Worm (Caenorhabditis elegans) whole organism, L1 larva: ENCODE results near the gene epic-3.

ENCODE experiments used
- C04F5.9 ChIP-seq: sonication (generic microtip); optimal IDR thresholded peaks from 2 replicates; lab custom pipeline; 2016; ENCODE audit warnings: missing genetic modification characterization, missing compliant biosample characterization
- C16A3.4 ChIP-seq: fragments of 150-350 bp; optimal IDR thresholded peaks from 2 replicates; lab custom pipeline; 2014; ENCODE audit warnings: missing biosample characterization, missing genetic modification characterization
- F16B12.6 ChIP-seq: fragments of 150-350 bp; optimal IDR thresholded peaks from 2 replicates; lab custom pipeline; 2014; ENCODE audit warnings: missing biosample characterization, missing genetic modification characterization
- aha-1 ChIP-seq: fragments of 150-350 bp; optimal IDR thresholded peaks from 2 replicates; lab custom pipeline; 2014; ENCODE audit warnings: missing biosample characterization, missing genetic modification characterization
- alr-1 ChIP-seq: fragments of 200-800 bp; sonication (Bioruptor generic); optimal IDR thresholded peaks from 2 replicates; lab custom pipeline; 2018; ENCODE audit warnings: borderline replicate concordance, mild to moderate bottlenecking, missing genetic modification characterization, missing compliant biosample characterization
- aly-2 ChIP-seq: fragments of 150-350 bp; optimal IDR thresholded peaks from 2 replicates; lab custom pipeline; 2014; ENCODE audit warnings: missing biosample characterization, missing genetic modification characterization
- ama-1 ChIP-seq: fragments of 150-350 bp; optimal IDR thresholded peaks from 2 replicates; lab custom pipeline; 2014
- blmp-1 ChIP-seq: fragments of 150-350 bp; optimal IDR thresholded peaks from 2 replicates; lab custom pipeline; 2014; ENCODE audit warnings: missing biosample characterization, missing genetic modification characterization
- ceh-8 ChIP-seq: fragments of 200-800 bp; sonication (Bioruptor generic); optimal IDR thresholded peaks from 2 replicates; lab custom pipeline; 2018; ENCODE audit warnings: mild to moderate bottlenecking, missing genetic modification characterization, moderate library complexity, missing compliant biosample characterization
- ceh-88 ChIP-seq: fragments of 200-800 bp; sonication (Bioruptor generic); IDR thresholded peaks from 2 replicates; pipeline ENCODE4 v1.3.6; 2022; ENCODE audit warnings: missing genetic modification characterization, missing compliant biosample characterization
- ceh-90 ChIP-seq: sonication (generic microtip); optimal IDR thresholded peaks from 2 replicates; lab custom pipeline; 2016; ENCODE audit warnings: missing genetic modification characterization, missing compliant biosample characterization
- dsc-1 ChIP-seq: sonication (generic microtip); optimal IDR thresholded peaks from 2 replicates; lab custom pipeline; 2016; ENCODE audit warnings: mild to moderate bottlenecking, missing genetic modification characterization, missing compliant biosample characterization
- efl-1 ChIP-seq, 4 experiments: fragments of 150-350 bp; optimal IDR thresholded peaks in 3 of 4; peaks in 1 of 4; 1 replicate in 1 of 4; 2 replicates in 3 of 4; lab custom pipeline; 2014; ENCODE audit warnings: missing biosample characterization in 2 of 4, missing genetic modification characterization in 2 of 4, missing genetic modification reagents in 2 of 4
- elt-2 ChIP-seq: sonication (generic microtip); optimal IDR thresholded peaks from 2 replicates; lab custom pipeline; 2016; ENCODE audit warnings: missing genetic modification characterization, mild to moderate bottlenecking, inconsistent platforms, missing compliant biosample characterization, missing genetic modification reagents
- fkh-10 ChIP-seq: sonication (generic microtip); optimal IDR thresholded peaks from 2 replicates; lab custom pipeline; 2017; ENCODE audit warnings: missing biosample characterization, missing genetic modification reagents, missing genetic modification characterization
- fkh-4 ChIP-seq: sonication (generic microtip); optimal IDR thresholded peaks from 2 replicates; lab custom pipeline; 2016; ENCODE audit warnings: missing compliant biosample characterization, missing genetic modification characterization, borderline replicate concordance
- fos-1 ChIP-seq: fragments of 150-350 bp; optimal IDR thresholded peaks from 2 replicates; lab custom pipeline; 2014; ENCODE audit warnings: missing biosample characterization, missing genetic modification characterization
- hlh-4 ChIP-seq: sonication (generic microtip); optimal IDR thresholded peaks from 2 replicates; lab custom pipeline; 2016; ENCODE audit warnings: mild to moderate bottlenecking, missing genetic modification characterization, missing compliant biosample characterization
- hpl-2 ChIP-seq: fragments of 150-350 bp; optimal IDR thresholded peaks from 2 replicates; lab custom pipeline; 2014; ENCODE audit warnings: missing biosample characterization, missing genetic modification reagents, missing genetic modification characterization
- irx-1 ChIP-seq: sonication (generic microtip); optimal IDR thresholded peaks from 2 replicates; lab custom pipeline; 2016; ENCODE audit warnings: missing genetic modification characterization, missing compliant biosample characterization
- isw-1 ChIP-seq: fragments of 200-800 bp; sonication (Bioruptor generic); IDR thresholded peaks from 2 replicates; pipeline ENCODE4 v1.3.6; 2022; ENCODE audit warnings: missing genetic modification characterization, missing compliant biosample characterization
- jun-1 ChIP-seq: fragments of 150-350 bp; optimal IDR thresholded peaks from 2 replicates; lab custom pipeline; 2014; ENCODE audit warnings: missing biosample characterization, missing genetic modification reagents, missing genetic modification characterization
- lin-13 ChIP-seq: fragments of 150-350 bp; optimal IDR thresholded peaks from 2 replicates; lab custom pipeline; 2014; ENCODE audit warnings: missing biosample characterization, missing genetic modification reagents, missing genetic modification characterization
- lin-15B ChIP-seq: fragments of 150-350 bp; sonication (generic microtip); optimal IDR thresholded peaks from 3 replicates; lab custom pipeline; 2014; ENCODE audit warnings: missing biosample characterization, missing genetic modification characterization
- lin-39 ChIP-seq: fragments of 150-350 bp; optimal IDR thresholded peaks from 2 replicates; lab custom pipeline; 2014; ENCODE audit warnings: missing biosample characterization, missing genetic modification reagents, missing genetic modification characterization
- lir-3 ChIP-seq: sonication (generic microtip); optimal IDR thresholded peaks from 2 replicates; lab custom pipeline; 2016; ENCODE audit warnings: mild to moderate bottlenecking, missing genetic modification characterization, moderate library complexity, missing compliant biosample characterization; ENCODE audit not compliant: poor library complexity
- lsy-2 ChIP-seq, 2 experiments: fragments of 150-350 bp; optimal IDR thresholded peaks; 2 replicates each; lab custom pipeline; 2014; ENCODE audit warnings: missing biosample characterization in 2 of 2, missing genetic modification characterization in 2 of 2
- mab-9 ChIP-seq: fragments of 200-800 bp; sonication (Bioruptor generic); IDR thresholded peaks from 2 replicates; pipeline ENCODE4 v1.3.6; 2022; ENCODE audit warnings: missing genetic modification reagents, missing genetic modification characterization, missing compliant biosample characterization
- nhr-12 ChIP-seq: sonication (generic microtip); optimal IDR thresholded peaks from 2 replicates; lab custom pipeline; 2017; ENCODE audit warnings: missing biosample characterization, missing genetic modification characterization
- nhr-28 ChIP-seq: fragments of 150-350 bp; optimal IDR thresholded peaks from 2 replicates; lab custom pipeline; 2014; ENCODE audit warnings: missing biosample characterization, missing genetic modification characterization
- nhr-47 ChIP-seq: sonication (generic microtip); optimal IDR thresholded peaks from 2 replicates; lab custom pipeline; 2016; ENCODE audit warnings: mild to moderate bottlenecking, missing genetic modification characterization, moderate library complexity, missing compliant biosample characterization
- nhr-76 ChIP-seq: sonication (generic microtip); optimal IDR thresholded peaks from 2 replicates; lab custom pipeline; 2017; ENCODE audit warnings: missing biosample characterization, missing genetic modification characterization
- nhr-77 ChIP-seq: fragments of 150-350 bp; optimal IDR thresholded peaks from 2 replicates; lab custom pipeline; 2014; ENCODE audit warnings: missing biosample characterization, missing genetic modification characterization
- nhr-84 ChIP-seq: sonication (generic microtip); optimal IDR thresholded peaks from 2 replicates; lab custom pipeline; 2017; ENCODE audit warnings: missing biosample characterization, missing genetic modification characterization
- nhr-85 ChIP-seq: sonication (generic microtip); peaks from one replicate; lab custom pipeline; 2016; ENCODE audit warnings: missing genetic modification characterization, inconsistent platforms, missing compliant biosample characterization
- nhr-90 ChIP-seq: sonication (generic microtip); optimal IDR thresholded peaks from 2 replicates; lab custom pipeline; 2016; ENCODE audit warnings: mild to moderate bottlenecking, missing genetic modification characterization, missing compliant biosample characterization; ENCODE audit not compliant: poor library complexity
- pag-3 ChIP-seq: sonication (generic microtip); optimal IDR thresholded peaks from 2 replicates; lab custom pipeline; 2017; ENCODE audit warnings: missing genetic modification characterization, mild to moderate bottlenecking, missing compliant biosample characterization, antibody characterized with exemption, borderline replicate concordance; ENCODE audit not compliant: insufficient read depth
- pax-3 ChIP-seq: fragments of 200-800 bp; sonication (Bioruptor generic); optimal IDR thresholded peaks from 2 replicates; lab custom pipeline; 2018; ENCODE audit warnings: mild to moderate bottlenecking, missing genetic modification characterization, moderate library complexity, missing compliant biosample characterization
- snpc-4 ChIP-seq: fragments of 150-350 bp; optimal IDR thresholded peaks from 2 replicates; lab custom pipeline; 2014; ENCODE audit warnings: missing biosample characterization, missing genetic modification characterization
- sptf-1 ChIP-seq: fragments of 150-350 bp; optimal IDR thresholded peaks from 2 replicates; lab custom pipeline; 2014; ENCODE audit warnings: missing biosample characterization, missing genetic modification characterization
- swsn-7 ChIP-seq: sonication (generic microtip); optimal IDR thresholded peaks from 2 replicates; lab custom pipeline; 2016; ENCODE audit warnings: missing genetic modification characterization, missing compliant biosample characterization
- unc-62 ChIP-seq: fragments of 150-350 bp; optimal IDR thresholded peaks from 2 replicates; lab custom pipeline; 2014; ENCODE audit warnings: missing biosample characterization, missing genetic modification reagents, missing genetic modification characterization
- unc-86 ChIP-seq: sonication (generic microtip); optimal IDR thresholded peaks from 2 replicates; lab custom pipeline; 2016; ENCODE audit warnings: missing genetic modification characterization, missing compliant biosample characterization
- vab-15 ChIP-seq: sonication (generic microtip); optimal IDR thresholded peaks from 2 replicates; lab custom pipeline; 2017; ENCODE audit warnings: missing genotype, mild to moderate bottlenecking, missing genetic modification characterization, missing compliant biosample characterization
- xbp-1 ChIP-seq: sonication (generic microtip); optimal IDR thresholded peaks from 2 replicates; lab custom pipeline; 2016; ENCODE audit warnings: missing genetic modification characterization, missing compliant biosample characterization
- zag-1 ChIP-seq: fragments of 150-350 bp; optimal IDR thresholded peaks from 2 replicates; lab custom pipeline; 2014; ENCODE audit warnings: missing biosample characterization, missing genetic modification characterization
- zip-4 ChIP-seq: fragments of 200-800 bp; sonication (Bioruptor generic); optimal IDR thresholded peaks from 2 replicates; lab custom pipeline; 2018; ENCODE audit warnings: mild to moderate bottlenecking, missing genetic modification characterization, moderate library complexity, missing compliant biosample characterization

Gene epic-3

DNA sequence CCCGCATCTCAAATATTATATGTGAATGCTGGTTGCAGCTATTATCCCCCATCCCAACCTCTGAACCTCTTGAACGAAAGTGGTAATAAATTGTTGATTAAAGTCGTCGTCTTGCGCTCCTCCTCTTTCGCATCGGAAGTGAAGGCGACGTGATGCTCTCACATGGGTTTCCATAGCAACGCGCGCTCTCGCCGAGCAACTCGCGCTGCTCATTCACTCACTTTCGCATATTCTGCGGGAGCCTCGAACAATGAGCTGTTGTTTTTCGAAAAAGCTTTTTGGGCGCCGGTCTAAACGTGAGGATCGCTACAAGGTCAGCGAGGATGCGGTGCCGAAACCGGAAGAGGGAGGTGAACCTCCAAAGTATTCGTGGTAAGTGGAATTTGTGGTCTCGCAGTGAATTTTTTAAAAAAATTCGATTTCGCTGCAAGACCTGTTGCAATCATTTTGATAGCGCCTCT is 13.1 kb downstream of the epic-3 start, which contains the start of gene rpi-2 (continued):
- TF ChIP-seq sptf-1 (no peak), fkh-4 (tag; lab: Kevin White, UChicago) (no peak), zip-4 (GFP tag; lab: Kevin White, UChicago) (no peak), elt-2 (tag; lab: Kevin White, UChicago) (no peak), lir-3 (no peak), unc-62 (GFP tag; lab: Kevin White, UChicago) (no peak), vab-15 (no peak), nhr-85 (tag; lab: Kevin White, UChicago) (peak; percentile 67), nhr-90 (tag; lab: Kevin White, UChicago) (no peak), mab-9 (GFP tag; lab: Robert Waterston, UW) (no peak), nhr-84 (tag; lab: Kevin White, UChicago) (no peak), ceh-8 (GFP tag; lab: Kevin White, UChicago) (no peak), ama-1 (no peak), fos-1 (peak; percentile 0), ceh-90 (tag; lab: Kevin White, UChicago) (no peak), lin-15B (no peak), nhr-12 (no peak), pag-3 (tag; lab: Kevin White, UChicago) (no peak), alr-1 (tag; lab: Kevin White, UChicago) (no peak), lin-39 (tag; lab: Kevin White, UChicago) (no peak), hlh-4 (tag; lab: Kevin White, UChicago) (no peak), C04F5.9 (tag; lab: Kevin White, UChicago) (no peak), ceh-88 (GFP tag; lab: Robert Waterston, UW) (no peak), isw-1 (GFP tag; lab: Robert Waterston, UW) (no peak), nhr-77 (peak; percentile 1), irx-1 (no peak), nhr-28 (no peak), aha-1 (no peak), F16B12.6 (tag; lab: Kevin White, UChicago) (no peak)

DNA sequence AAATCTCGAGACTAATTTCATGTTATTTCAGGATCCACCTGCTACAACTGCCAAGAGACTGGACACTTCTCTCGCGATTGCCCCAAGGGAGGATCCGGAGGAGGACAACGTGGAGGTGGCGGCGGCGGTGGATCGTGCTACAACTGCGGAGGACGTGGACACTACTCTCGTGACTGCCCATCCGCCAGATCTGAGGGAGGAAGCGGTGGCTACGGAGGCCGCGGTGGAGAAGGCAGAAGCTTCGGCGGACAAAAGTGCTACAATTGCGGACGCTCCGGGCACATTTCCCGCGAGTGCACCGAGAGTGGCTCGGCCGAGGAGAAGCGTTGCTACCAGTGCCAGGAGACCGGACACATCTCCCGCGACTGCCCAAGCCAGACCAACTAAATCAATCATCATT is 13.6 kb downstream of the epic-3 start:
- TF ChIP-seq efl-1 (optimal IDR thresholded peaks at IDR 0.05; lab: Kevin White, UChicago) (no peak), efl-1 (GFP tag; optimal IDR thresholded peaks at IDR 0.05 in 1 of 2; lab: Kevin White, UChicago) (peak in 1 of 2 experiments; percentile 69), zag-1 (tag; lab: Kevin White, UChicago) (no peak), hpl-2 (GFP tag; lab: Kevin White, UChicago) (no peak), pax-3 (tag; lab: Kevin White, UChicago) (no peak), zip-4 (GFP tag; lab: Kevin White, UChicago) (no peak), mab-9 (GFP tag; lab: Robert Waterston, UW) (0 out of 2 replicates have a peak, but pooled peaks have one; percentile 31), ceh-8 (GFP tag; lab: Kevin White, UChicago) (peak; percentile 49), lin-39 (tag; lab: Kevin White, UChicago) (no peak), blmp-1 (tag; lab: Kevin White, UChicago) (no peak), nhr-77 (no peak)

DNA sequence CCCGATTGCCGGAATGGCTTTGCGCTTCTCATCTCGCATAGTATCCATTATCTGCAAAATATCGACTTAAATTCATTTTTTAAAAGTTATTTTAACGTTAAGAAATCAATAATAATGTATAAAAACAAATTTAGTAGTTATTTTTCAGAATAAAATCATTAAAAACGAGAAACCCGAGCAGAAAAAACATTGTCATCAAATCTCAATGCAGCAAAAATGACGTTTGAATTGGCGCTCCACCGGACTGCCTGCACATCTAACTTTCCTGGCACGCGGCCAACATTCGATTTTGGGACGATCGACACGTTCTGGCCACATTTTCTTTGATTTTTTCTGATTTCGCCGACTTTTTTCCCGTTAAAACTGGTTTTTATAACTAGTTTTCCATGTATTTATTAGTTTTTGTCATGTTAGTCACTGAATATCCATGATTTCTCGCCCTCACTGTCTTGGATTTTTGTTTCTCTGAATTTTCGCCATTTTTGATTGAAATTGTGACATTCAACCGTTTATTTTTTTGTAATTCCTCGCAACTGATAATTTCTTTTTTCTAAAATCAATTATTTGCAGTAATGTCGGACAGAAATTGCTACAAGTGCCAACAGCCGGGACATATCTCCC is 14.4 kb downstream of the epic-3 start, which contains the start of the genes pbs-1 and K08D12.3:
Gene pbs-1, minus strand, starts transcription at position 51 of the 621 bp plus-strand sequence.
Gene K08D12.3, plus strand, starts transcription at position 571 of the 621 bp plus-strand sequence.
- TF ChIP-seq irx-1 (peak; percentile 42), nhr-47 (tag; lab: Kevin White, UChicago) (peak; percentile 87), swsn-7 (peak; percentile 84), lir-3 (peak; percentile 55), nhr-90 (tag; lab: Kevin White, UChicago) (peak; percentile 84), xbp-1 (tag; lab: Kevin White, UChicago) (peak; percentile 82), nhr-28 (no peak), jun-1 (peak; percentile 66), lin-13 (peak; percentile 87), dsc-1 (tag; lab: Kevin White, UChicago) (peak; percentile 73), fkh-10 (peak; percentile 6), isw-1 (GFP tag; lab: Robert Waterston, UW) (peak; percentile 63), lin-15B (peak; percentile 78), pax-3 (tag; lab: Kevin White, UChicago) (peak; percentile 61), aly-2 (tag; lab: Kevin White, UChicago) (peak; percentile 55), nhr-76 (tag; lab: Kevin White, UChicago) (no peak), lsy-2 (tag; optimal IDR thresholded peaks at IDR 0.05; lab: Kevin White, UChicago) (peak; percentile 88 to 94), unc-86 (peak; percentile 71), nhr-77 (peak; percentile 58), snpc-4 (peak; percentile 52), fos-1 (peak; percentile 31), mab-9 (GFP tag; lab: Robert Waterston, UW) (0 out of 2 replicates have a peak, but pooled peaks have one; percentile 8), blmp-1 (tag; lab: Kevin White, UChicago) (peak; percentile 72), C16A3.4 (tag; lab: Kevin White, UChicago) (peak; percentile 85)
